Fruit fly (Drosophila melanogaster): ENCODE data around the gene Myo61F.

Myo61F gene

DNA sequence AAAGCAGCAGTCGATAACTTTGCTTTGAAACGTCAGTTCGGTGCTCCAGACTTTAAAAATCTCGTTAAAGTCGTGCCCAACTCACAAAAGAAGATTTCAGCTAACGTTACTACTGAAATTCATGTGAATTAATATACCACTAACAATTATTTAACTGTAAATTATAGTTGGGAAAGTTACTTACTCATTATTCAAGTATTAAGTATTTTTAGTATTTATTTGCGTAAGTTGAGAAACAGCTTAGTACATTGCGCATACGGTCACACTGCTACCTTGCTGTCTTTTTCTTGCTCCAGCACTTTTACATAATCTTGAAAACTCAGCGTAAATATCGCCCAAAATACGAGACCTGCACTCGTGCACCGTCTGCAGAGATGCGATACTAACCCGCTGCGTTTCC lies 11.4 kb downstream of the Myo61F start, which contains the start of gene ND-ACP:
ND-ACP (plus strand) TSS at position 226 of the 400 bp plus-strand sequence.
- TF ChIP-seq CG8478 (optimal IDR thresholded peaks at IDR 0.05) (no peak), usp (GFP tag; optimal IDR thresholded peaks at IDR 0.05) (no peak), EcR (GFP tag; optimal IDR thresholded peaks at IDR 0.05) (no peak), psq (optimal IDR thresholded peaks at IDR 0.05) (no peak)

DNA sequence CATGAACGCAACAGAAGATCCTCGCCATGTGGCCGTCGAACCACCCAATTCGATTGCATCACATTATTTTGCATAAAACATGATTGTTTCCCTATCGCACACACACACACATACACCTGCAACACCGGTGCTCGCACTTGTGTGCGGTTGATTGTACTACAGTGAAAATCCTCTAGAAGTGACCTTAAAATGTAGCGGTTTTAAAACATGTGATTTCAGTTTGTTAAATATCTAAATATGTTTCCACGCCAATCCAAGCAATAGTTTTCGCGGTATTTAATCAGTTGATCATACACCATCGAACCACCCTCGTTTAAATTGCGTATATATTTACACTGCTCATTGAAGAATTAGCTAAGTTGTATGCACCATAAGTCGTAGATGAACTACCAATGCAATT lies 12.1 kb downstream of the Myo61F start:
- TF ChIP-seq psq (optimal IDR thresholded peaks at IDR 0.05), result no peak
- TF ChIP-seq EcR (GFP tag; optimal IDR thresholded peaks at IDR 0.05), result no peak
- no peak for TF ChIP-seq pan (optimal IDR thresholded peaks at IDR 0.05)
- no peak for TF ChIP-seq CG8478 (optimal IDR thresholded peaks at IDR 0.05)
- TF ChIP-seq Dll (optimal IDR thresholded peaks at IDR 0.05), result no peak
- TF ChIP-seq usp (GFP tag; optimal IDR thresholded peaks at IDR 0.05), result no peak

DNA sequence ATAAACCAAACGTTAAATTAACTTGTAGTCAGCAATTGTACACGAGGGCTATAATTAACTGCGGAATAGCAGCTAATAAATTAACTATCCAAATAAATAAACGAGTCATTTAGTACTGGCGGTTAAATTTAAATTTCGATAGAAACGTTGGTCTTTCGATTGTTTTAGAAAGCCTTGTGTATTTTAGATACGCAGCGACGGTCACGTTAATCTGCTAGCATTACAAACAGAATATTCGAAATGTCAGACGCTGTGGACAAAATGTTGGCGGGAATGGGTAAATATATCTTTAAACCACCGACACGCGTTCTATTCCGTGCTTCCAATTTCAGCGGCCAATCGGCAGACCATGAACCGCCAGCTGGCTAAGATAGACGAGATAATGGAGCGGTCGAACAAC lies 13.3 kb downstream of the Myo61F start, which contains the start of gene msd1:
msd1 (plus strand) TSS at position 203 of the 400 bp plus-strand sequence.
- no peak for TF ChIP-seq psq (optimal IDR thresholded peaks at IDR 0.05)
- TF ChIP-seq Dll (optimal IDR thresholded peaks at IDR 0.05), result no peak
- TF ChIP-seq pan (optimal IDR thresholded peaks at IDR 0.05), result no peak
- TF ChIP-seq EcR (GFP tag; optimal IDR thresholded peaks at IDR 0.05), result no peak
- TF ChIP-seq usp (GFP tag; optimal IDR thresholded peaks at IDR 0.05), result no peak
- TF ChIP-seq CG8478 (optimal IDR thresholded peaks at IDR 0.05), result no peak

DNA sequence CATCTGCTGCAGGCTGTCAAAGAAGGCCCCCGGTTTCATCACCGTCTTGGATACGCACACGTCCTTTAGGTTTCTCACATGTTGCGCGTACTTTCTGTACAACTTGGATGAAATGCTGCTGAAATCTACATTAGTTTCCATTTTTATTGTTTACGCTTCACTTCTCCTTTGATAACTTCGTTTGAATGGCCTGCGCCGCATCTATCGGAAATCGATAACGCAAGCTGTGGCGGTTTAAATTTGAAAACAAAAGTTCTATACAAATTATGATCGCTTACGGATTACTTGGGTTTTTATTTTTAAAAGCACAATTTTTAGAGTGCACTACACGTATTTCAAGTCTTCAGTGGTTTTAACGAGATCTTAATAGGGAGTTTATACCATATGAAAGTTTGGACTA lies 14.7 kb downstream of the Myo61F start, which contains the start of gene msd5:
msd5 (minus strand) TSS at position 174 of the 400 bp plus-strand sequence.
- TF ChIP-seq pan (optimal IDR thresholded peaks at IDR 0.05) (no peak), usp (GFP tag; optimal IDR thresholded peaks at IDR 0.05) (no peak), psq (optimal IDR thresholded peaks at IDR 0.05) (no peak), CG8478 (optimal IDR thresholded peaks at IDR 0.05) (no peak), EcR (GFP tag; optimal IDR thresholded peaks at IDR 0.05) (no peak), Dll (optimal IDR thresholded peaks at IDR 0.05) (no peak)

DNA sequence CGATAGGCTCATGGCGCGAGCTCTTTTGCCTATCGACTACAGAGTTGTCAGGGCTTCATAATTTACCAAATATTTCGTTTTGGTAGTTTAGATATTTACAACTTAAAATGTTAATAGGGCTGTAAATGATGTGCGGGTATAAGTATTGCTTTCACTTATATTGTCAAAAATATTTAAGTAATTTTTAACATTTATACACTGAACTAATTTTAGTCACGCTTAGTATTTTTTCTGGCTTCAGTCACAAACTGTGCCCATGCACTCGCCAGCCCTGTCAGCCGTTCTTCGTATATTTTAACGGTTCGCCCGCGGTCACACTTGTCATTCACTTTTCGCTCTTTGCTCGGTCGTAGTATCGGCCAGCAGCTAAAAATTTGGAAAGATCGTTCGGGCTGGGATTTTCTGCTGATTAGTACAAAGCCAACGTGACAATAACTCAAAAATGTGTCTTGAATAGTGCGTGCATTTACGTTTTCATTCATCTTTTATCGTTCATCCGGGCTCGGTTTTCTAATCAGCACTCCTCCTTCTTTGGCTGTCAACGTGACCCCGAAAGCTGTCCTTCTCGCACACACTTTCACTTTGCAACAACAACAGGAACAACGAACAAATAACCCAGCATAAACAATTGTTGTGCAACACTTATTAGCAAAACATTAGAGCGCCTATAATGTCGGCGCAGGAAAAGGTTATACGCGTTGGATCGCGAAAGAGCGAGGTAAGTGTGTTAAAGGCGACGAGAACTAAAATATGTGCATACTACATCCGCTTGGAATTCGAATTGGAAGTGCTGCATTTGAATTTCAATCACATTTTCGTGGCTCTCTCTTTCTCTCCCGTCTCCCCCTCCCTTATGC lies 16.5 kb downstream of the Myo61F start, which contains the start of the genes Hmbs and CG2211:
Hmbs (plus strand) TSS at position 319 of the 857 bp plus-strand sequence.
CG2211 (minus strand) TSS at position 789 of the 857 bp plus-strand sequence.
- TF ChIP-seq usp (GFP tag; optimal IDR thresholded peaks at IDR 0.05) (no peak), CG8478 (optimal IDR thresholded peaks at IDR 0.05) (no peak), EcR (GFP tag; optimal IDR thresholded peaks at IDR 0.05) (no peak), pan (optimal IDR thresholded peaks at IDR 0.05) (no peak), Dll (optimal IDR thresholded peaks at IDR 0.05) (no peak), psq (optimal IDR thresholded peaks at IDR 0.05) (no peak)

DNA sequence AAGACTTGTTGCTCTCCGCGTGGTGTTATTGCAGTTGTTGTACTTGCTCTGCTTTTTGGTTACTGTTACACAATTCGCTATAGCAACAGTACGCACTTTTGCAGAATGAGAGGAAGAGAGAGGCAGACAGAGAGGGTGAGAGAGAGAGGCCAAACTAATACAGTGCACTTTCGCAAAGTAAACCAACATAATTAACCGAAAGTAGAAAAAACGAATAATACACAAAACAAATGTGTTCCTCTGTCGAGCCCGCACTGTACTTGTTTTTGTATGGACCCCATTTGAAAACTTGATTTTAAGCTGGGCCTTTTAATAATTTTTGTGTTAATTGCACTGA lies 17.1 kb downstream of the Myo61F start:
- no peak for TF ChIP-seq CG8478 (optimal IDR thresholded peaks at IDR 0.05)

DNA sequence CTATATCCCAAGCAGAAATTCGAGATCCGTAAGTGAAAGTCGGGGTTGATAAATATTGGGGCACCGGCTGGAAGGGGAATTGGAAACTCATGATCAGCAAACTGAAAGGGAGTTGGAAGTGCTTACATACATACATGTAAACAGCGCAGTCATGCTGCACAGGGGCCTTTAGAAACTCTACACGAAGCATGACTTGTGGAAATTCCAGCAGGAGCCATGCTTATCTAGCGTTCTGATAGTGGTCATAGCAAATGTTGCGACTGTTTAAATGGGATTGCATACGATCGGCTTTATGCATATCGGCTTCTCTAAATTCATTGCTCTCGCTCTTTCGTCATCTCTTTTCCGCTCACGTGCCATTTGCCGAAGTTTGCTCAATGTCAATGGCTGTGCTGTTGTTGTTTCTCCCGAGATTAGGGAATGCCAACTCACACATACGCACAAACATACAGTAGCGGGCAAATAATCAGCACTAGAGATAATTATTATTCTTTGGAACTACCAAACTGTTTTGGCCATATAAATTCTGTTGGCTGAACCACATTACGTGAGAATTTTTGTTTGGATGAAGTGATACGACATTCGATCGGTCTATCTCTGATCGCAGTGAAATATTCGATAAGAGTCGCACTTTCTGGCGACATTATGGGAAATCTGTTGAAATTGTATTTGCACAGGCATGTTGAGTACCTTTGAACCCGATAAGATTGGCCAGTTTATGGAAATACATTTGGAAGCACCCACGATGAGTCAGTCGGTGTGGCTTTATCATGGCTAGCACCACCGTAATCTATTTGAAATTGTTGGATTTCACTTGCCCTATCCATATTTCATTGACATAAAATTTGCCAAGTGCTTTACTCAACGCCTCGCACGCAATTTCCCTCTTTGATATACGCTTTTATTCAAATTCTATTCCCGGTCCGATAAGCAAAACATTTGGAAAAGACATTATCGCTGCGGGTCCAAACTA lies 18.0 kb downstream of the Myo61F start:
- no peak for TF ChIP-seq psq (optimal IDR thresholded peaks at IDR 0.05)
- TF ChIP-seq CG8478 (optimal IDR thresholded peaks at IDR 0.05), result no peak
- no peak for TF ChIP-seq pan (optimal IDR thresholded peaks at IDR 0.05)
- no peak for TF ChIP-seq usp (GFP tag; optimal IDR thresholded peaks at IDR 0.05)
- no peak for TF ChIP-seq Dll (optimal IDR thresholded peaks at IDR 0.05)
- TF ChIP-seq EcR (GFP tag; optimal IDR thresholded peaks at IDR 0.05), result no peak

DNA sequence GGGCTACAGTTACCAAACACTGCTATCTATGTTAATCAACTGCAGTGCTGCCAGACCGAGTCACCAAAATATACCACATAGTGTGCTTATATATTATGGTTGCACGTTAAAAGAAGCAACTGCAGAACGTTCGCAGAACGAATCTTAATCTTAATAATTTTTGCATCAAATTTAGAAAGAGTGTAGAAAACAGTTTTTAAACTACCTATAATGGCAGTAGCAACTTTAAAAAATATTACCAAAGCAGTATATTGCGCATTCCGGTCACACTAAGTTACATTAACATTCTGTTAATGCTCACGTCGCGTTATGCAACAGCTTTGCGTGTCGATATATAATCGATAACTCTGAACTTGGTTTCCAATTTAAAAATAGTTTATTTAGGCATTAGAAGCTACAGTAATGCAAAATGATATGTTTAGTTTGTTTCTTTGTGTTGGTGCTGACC lies 23.9 kb downstream of the Myo61F start, which contains the start of gene indra:
indra (minus strand) TSS at position 271 of the 448 bp plus-strand sequence.
- TF ChIP-seq usp (GFP tag; optimal IDR thresholded peaks at IDR 0.05) (no peak), psq (optimal IDR thresholded peaks at IDR 0.05) (no peak), EcR (GFP tag; optimal IDR thresholded peaks at IDR 0.05) (no peak), pan (optimal IDR thresholded peaks at IDR 0.05) (no peak), CG8478 (optimal IDR thresholded peaks at IDR 0.05) (no peak), Dll (optimal IDR thresholded peaks at IDR 0.05) (no peak)

DNA sequence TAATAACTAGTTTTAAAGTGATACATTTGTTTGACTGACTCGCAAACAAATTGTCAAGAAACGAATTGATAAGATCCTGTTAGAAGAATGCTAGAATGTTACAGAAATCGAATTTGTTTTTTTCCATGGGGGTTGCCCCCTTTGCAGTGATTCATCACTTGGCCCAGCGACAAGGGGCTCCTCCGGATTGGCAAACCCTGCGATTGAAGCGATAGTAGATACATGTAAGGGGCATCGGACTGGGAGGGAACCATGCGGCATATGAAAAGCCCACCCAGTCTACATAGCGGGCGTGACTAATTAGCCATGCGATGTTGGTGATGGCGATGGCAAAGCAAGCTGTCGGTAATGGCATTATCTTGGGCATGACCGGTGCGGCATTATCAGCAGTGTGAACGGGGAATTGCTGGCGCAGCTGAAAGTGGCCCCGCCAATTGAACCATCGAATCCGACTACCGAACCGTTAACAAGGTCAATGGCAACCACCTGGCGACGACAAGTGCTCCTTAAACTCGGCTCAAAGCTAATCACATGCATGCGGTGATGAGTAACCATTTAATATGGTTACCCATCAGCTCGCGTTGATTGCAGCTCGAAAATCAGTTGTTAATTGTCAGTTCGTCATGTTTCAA lies 28.8 kb downstream of the Myo61F start:
- no peak for TF ChIP-seq CG8478 (optimal IDR thresholded peaks at IDR 0.05)
- no peak for TF ChIP-seq Dll (optimal IDR thresholded peaks at IDR 0.05)
- no peak for TF ChIP-seq psq (optimal IDR thresholded peaks at IDR 0.05)
- no peak for TF ChIP-seq pan (optimal IDR thresholded peaks at IDR 0.05)
- TF ChIP-seq EcR (GFP tag; optimal IDR thresholded peaks at IDR 0.05), result no peak
- no peak for TF ChIP-seq usp (GFP tag; optimal IDR thresholded peaks at IDR 0.05)

DNA sequence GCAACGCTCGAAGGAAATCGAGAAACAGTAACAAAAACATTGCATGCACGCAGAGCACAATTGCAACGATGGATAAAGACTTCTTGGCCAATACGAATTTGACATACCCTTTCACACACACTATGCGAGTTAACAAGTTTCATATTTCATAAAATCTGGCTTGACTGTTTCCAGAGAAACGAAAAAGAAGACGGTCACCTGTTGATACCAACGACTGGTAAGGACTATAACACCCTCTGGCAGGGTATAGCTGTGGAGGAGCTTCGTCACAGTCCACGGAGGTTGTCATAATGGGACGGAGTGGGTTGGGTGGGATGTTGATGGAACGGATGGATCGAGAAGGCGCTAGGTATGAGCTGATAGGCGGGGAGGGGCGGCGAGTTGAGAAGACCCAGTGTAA lies 30.0 kb downstream of the Myo61F start:
- TF ChIP-seq EcR (GFP tag; optimal IDR thresholded peaks at IDR 0.05), result no peak
- no peak for TF ChIP-seq Dll (optimal IDR thresholded peaks at IDR 0.05)
- TF ChIP-seq pan (optimal IDR thresholded peaks at IDR 0.05), result no peak
- TF ChIP-seq usp (GFP tag; optimal IDR thresholded peaks at IDR 0.05), result no peak
- no peak for TF ChIP-seq CG8478 (optimal IDR thresholded peaks at IDR 0.05)
- no peak for TF ChIP-seq psq (optimal IDR thresholded peaks at IDR 0.05)

DNA sequence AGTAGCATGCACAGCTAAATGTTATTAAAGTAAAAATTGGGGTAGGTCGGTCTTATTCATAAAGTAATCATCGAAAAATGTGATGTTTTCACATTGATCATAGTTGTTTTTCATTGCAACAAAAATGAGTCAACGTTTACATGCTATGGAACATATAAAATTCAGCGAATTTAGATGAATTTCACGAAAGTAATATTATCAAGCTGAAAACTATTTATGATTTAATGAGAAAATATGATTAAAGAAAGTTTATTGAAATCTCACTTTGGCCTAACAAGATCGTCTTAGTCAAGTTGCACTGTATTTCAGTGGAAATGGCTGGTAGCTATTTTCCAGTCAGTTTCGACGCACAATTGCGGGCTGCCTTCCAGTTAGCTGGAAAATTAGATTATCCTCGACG lies 30.7 kb downstream of the Myo61F start:
- TF ChIP-seq pan (optimal IDR thresholded peaks at IDR 0.05) (no peak), CG8478 (optimal IDR thresholded peaks at IDR 0.05) (no peak), EcR (GFP tag; optimal IDR thresholded peaks at IDR 0.05) (no peak), Dll (optimal IDR thresholded peaks at IDR 0.05) (no peak), usp (GFP tag; optimal IDR thresholded peaks at IDR 0.05) (no peak), psq (optimal IDR thresholded peaks at IDR 0.05) (no peak)
